Fruit fly (Drosophila melanogaster) whole organism, embryonic: Measurements from ENCODE around the gene barr.

Experiments
- Atf6 ChIP-seq: fragments of 200-800 bp; sonication (Bioruptor generic); IDR thresholded peaks from 2 replicates; pipeline ENCODE4 v1.3.6; 2022; ENCODE audit warnings: missing biosample characterization, missing genetic modification characterization
- Bgb ChIP-seq: fragments of 200-800 bp; sonication (Bioruptor generic); IDR thresholded peaks from 2 replicates; pipeline ENCODE4 v1.3.6; 2022; ENCODE audit warnings: missing biosample characterization, missing genetic modification characterization; ENCODE audit not compliant: partially characterized antibody
- CG10462 ChIP-seq: fragments of 200-800 bp; sonication (Bioruptor generic); optimal IDR thresholded peaks from 2 replicates; lab custom pipeline; 2016; ENCODE audit warnings: missing biosample characterization, missing genetic modification characterization
- CG11085 ChIP-seq: fragments of 200-800 bp; sonication (Bioruptor generic); IDR thresholded peaks from 2 replicates; pipeline ENCODE4 v1.3.6; 2022; ENCODE audit warnings: missing biosample characterization, missing genetic modification characterization
- CG11560 ChIP-seq: fragments of 200-800 bp; sonication (Bioruptor generic); IDR thresholded peaks from 3 replicates; pipeline ENCODE4 v1.3.6; 2022; ENCODE audit warnings: missing biosample characterization, missing genetic modification characterization
- CG12104 ChIP-seq: fragments of 200-800 bp; sonication (Bioruptor generic); optimal IDR thresholded peaks from 3 replicates; lab custom pipeline; 2016; ENCODE audit warnings: missing biosample characterization, missing genetic modification characterization
- CG12391 ChIP-seq: fragments of 200-800 bp; sonication (Bioruptor generic); optimal IDR thresholded peaks from 3 replicates; lab custom pipeline; 2018; ENCODE audit warnings: missing biosample characterization, mild to moderate bottlenecking, missing genetic modification characterization, moderate library complexity
- CG13624 ChIP-seq: fragments of 200-800 bp; sonication (Bioruptor generic); optimal IDR thresholded peaks from 2 replicates; lab custom pipeline; 2016; ENCODE audit warnings: missing biosample characterization, missing genetic modification characterization
- CG15479 ChIP-seq: fragments of 200-800 bp; sonication (Bioruptor generic); optimal IDR thresholded peaks from 3 replicates; lab custom pipeline; 2019; ENCODE audit warnings: missing biosample characterization, mild to moderate bottlenecking, missing genetic modification characterization, moderate library complexity
- CG17361 ChIP-seq: fragments of 200-800 bp; sonication (Bioruptor generic); IDR thresholded peaks from 3 replicates; pipeline ENCODE4 v1.3.6; 2022; ENCODE audit warnings: missing biosample characterization, missing genetic modification characterization
- CG17385 ChIP-seq: fragments of 200-800 bp; sonication (Bioruptor generic); optimal IDR thresholded peaks from 3 replicates; lab custom pipeline; 2018; ENCODE audit warnings: missing biosample characterization, mild to moderate bottlenecking, missing genetic modification characterization
- CG1832 ChIP-seq: fragments of 200-800 bp; sonication (Bioruptor generic); optimal IDR thresholded peaks from 2 replicates; lab custom pipeline; 2017; ENCODE audit warnings: missing biosample characterization, mild to moderate bottlenecking, missing genetic modification characterization, inconsistent platforms
- CG2199 ChIP-seq: fragments of 200-800 bp; sonication (Bioruptor generic); IDR thresholded peaks from 3 replicates; pipeline ENCODE4 v1.3.6; 2022; ENCODE audit warnings: missing biosample characterization, missing genetic modification characterization
- CG6175 ChIP-seq: fragments of 200-800 bp; sonication (Bioruptor generic); IDR thresholded peaks from 3 replicates; pipeline ENCODE4 v1.3.6; 2022; ENCODE audit warnings: missing biosample characterization, missing genetic modification characterization
- CG6765 ChIP-seq: fragments of 200-800 bp; sonication (Bioruptor generic); optimal IDR thresholded peaks from 3 replicates; lab custom pipeline; 2017; ENCODE audit warnings: missing biosample characterization, mild to moderate bottlenecking, missing genetic modification characterization
- CG6813 ChIP-seq: fragments of 200-800 bp; sonication (Bioruptor generic); optimal IDR thresholded peaks from 2 replicates; lab custom pipeline; 2017; ENCODE audit warnings: missing biosample characterization, missing genetic modification characterization, mild to moderate bottlenecking, moderate library complexity, missing genetic modification reagents
- CG7928 ChIP-seq: fragments of 200-800 bp; sonication (Bioruptor generic); optimal IDR thresholded peaks from 2 replicates; lab custom pipeline; 2017; ENCODE audit warnings: missing biosample characterization, mild to moderate bottlenecking, missing genetic modification characterization
- CG8924 ChIP-seq: fragments of 200-800 bp; optimal IDR thresholded peaks from 3 replicates; lab custom pipeline; 2019; ENCODE audit warnings: missing biosample characterization, mild to moderate bottlenecking, missing genetic modification characterization, moderate library complexity
- CG9797 ChIP-seq: fragments of 200-800 bp; sonication (Bioruptor generic); optimal IDR thresholded peaks from 3 replicates; lab custom pipeline; 2018; ENCODE audit warnings: missing biosample characterization, mild to moderate bottlenecking, missing genetic modification characterization
- CHES-1-like ChIP-seq: fragments of 200-800 bp; sonication (Bioruptor generic); optimal IDR thresholded peaks from 2 replicates; lab custom pipeline; 2016; ENCODE audit warnings: missing biosample characterization, missing genetic modification characterization
- Chrac-16 ChIP-seq: fragments of 200-800 bp; sonication (Bioruptor generic); optimal IDR thresholded peaks from 3 replicates; lab custom pipeline; 2016; ENCODE audit warnings: missing biosample characterization, missing genetic modification characterization
- Dbx ChIP-seq: fragments of 200-800 bp; sonication (Bioruptor generic); IDR thresholded peaks from 3 replicates; pipeline ENCODE4 v1.3.6; 2022; ENCODE audit warnings: missing biosample characterization, missing genetic modification characterization
- Dll ChIP-seq: fragments of 200-800 bp; sonication (Bioruptor generic); IDR thresholded peaks from 4 replicates; pipeline ENCODE4 v1.3.6; 2022; ENCODE audit warnings: missing biosample characterization, missing genetic modification characterization; ENCODE audit not compliant: partially characterized antibody
- Gug ChIP-seq: fragments of 200-800 bp; sonication (Bioruptor generic); IDR thresholded peaks from 4 replicates; pipeline ENCODE4 v1.3.6; 2022; ENCODE audit warnings: missing biosample characterization, missing genetic modification characterization
- Hr3 ChIP-seq: fragments of 200-800 bp; sonication (Bioruptor generic); optimal IDR thresholded peaks from 3 replicates; lab custom pipeline; 2016; ENCODE audit warnings: missing biosample characterization, missing genetic modification characterization
- Kr ChIP-seq: fragments of 200-800 bp; sonication (Bioruptor generic); optimal IDR thresholded peaks from 2 replicates; lab custom pipeline; 2017; ENCODE audit warnings: missing biosample characterization, mild to moderate bottlenecking, missing genetic modification characterization
- NC2α ChIP-seq: fragments of 200-800 bp; sonication (Bioruptor generic); optimal IDR thresholded peaks from 2 replicates; lab custom pipeline; 2016; ENCODE audit warnings: missing biosample characterization, missing genetic modification characterization
- Nf-YA ChIP-seq: fragments of 200-800 bp; sonication (Bioruptor generic); IDR thresholded peaks from 2 replicates; pipeline ENCODE4 v1.3.6; 2022; ENCODE audit warnings: missing biosample characterization, missing genetic modification characterization
- Ravus ChIP-seq: fragments of 200-800 bp; sonication (Bioruptor generic); IDR thresholded peaks from 2 replicates; pipeline ENCODE4 v1.3.6; 2022; ENCODE audit warnings: missing biosample characterization, missing genetic modification characterization
- Sox102F ChIP-seq: fragments of 200-800 bp; sonication (Bioruptor generic); optimal IDR thresholded peaks from 2 replicates; lab custom pipeline; 2018; ENCODE audit warnings: missing biosample characterization, mild to moderate bottlenecking, missing genetic modification characterization, moderate library complexity
- Taf1 ChIP-seq: fragments of 200-800 bp; sonication (Bioruptor generic); IDR thresholded peaks from 2 replicates; pipeline ENCODE4 v1.3.6; 2022; ENCODE audit warnings: missing biosample characterization, missing genetic modification characterization
- Usf ChIP-seq: fragments of 200-800 bp; sonication (Bioruptor generic); optimal IDR thresholded peaks from 2 replicates; lab custom pipeline; 2017; ENCODE audit warnings: missing genotype, missing biosample characterization, missing genetic modification characterization
- ap ChIP-seq: fragments of 200-800 bp; sonication (Bioruptor generic); IDR thresholded peaks from 2 replicates; pipeline ENCODE4 v1.3.6; 2022; ENCODE audit warnings: missing biosample characterization, missing genetic modification characterization
- disco-r ChIP-seq: fragments of 200-800 bp; sonication (Bioruptor generic); optimal IDR thresholded peaks from 2 replicates; lab custom pipeline; 2016; ENCODE audit warnings: missing biosample characterization, missing genetic modification characterization
- dysf ChIP-seq: fragments of 200-800 bp; sonication (Bioruptor generic); IDR thresholded peaks from 3 replicates; pipeline ENCODE4 v1.3.6; 2022; ENCODE audit warnings: missing biosample characterization, missing genetic modification characterization
- esg ChIP-seq: fragments of 200-800 bp; sonication (Bioruptor generic); conservative IDR thresholded peaks from 2 replicates; pipeline ENCODE4 v1.3.6; 2022; ENCODE audit warnings: missing biosample characterization, missing genetic modification characterization
- fd64A ChIP-seq: fragments of 200-800 bp; sonication (Bioruptor generic); optimal IDR thresholded peaks from 3 replicates; lab custom pipeline; 2018; ENCODE audit warnings: missing biosample characterization, mild to moderate bottlenecking, missing genetic modification characterization
- gro ChIP-seq: fragments of 200-800 bp; sonication (Bioruptor generic); optimal IDR thresholded peaks from 2 replicates; lab custom pipeline; 2016; ENCODE audit warnings: missing biosample characterization, missing genetic modification characterization
- her ChIP-seq: fragments of 200-800 bp; sonication (Bioruptor generic); optimal IDR thresholded peaks from 2 replicates; lab custom pipeline; 2016; ENCODE audit warnings: missing biosample characterization, missing genetic modification characterization
- inv ChIP-seq: fragments of 200-800 bp; sonication (Bioruptor generic); IDR thresholded peaks from 2 replicates; pipeline ENCODE4 v1.3.6; 2022; ENCODE audit warnings: missing biosample characterization, missing genetic modification characterization; ENCODE audit not compliant: partially characterized antibody
- ken ChIP-seq: fragments of 200-800 bp; sonication (Bioruptor generic); IDR thresholded peaks from 3 replicates; pipeline ENCODE4 v1.3.6; 2022; ENCODE audit warnings: missing biosample characterization, missing genetic modification characterization
- klu ChIP-seq: fragments of 200-800 bp; sonication (Bioruptor generic); IDR thresholded peaks from 2 replicates; pipeline ENCODE4 v1.3.6; 2022; ENCODE audit warnings: missing biosample characterization, missing genetic modification characterization
- mld ChIP-seq: fragments of 200-800 bp; sonication (Bioruptor generic); IDR thresholded peaks from 3 replicates; pipeline ENCODE4 v1.3.6; 2022; ENCODE audit warnings: missing biosample characterization, missing genetic modification characterization; ENCODE audit not compliant: partially characterized antibody
- org-1 ChIP-seq: fragments of 200-800 bp; sonication (Bioruptor generic); optimal IDR thresholded peaks from 2 replicates; lab custom pipeline; 2017; ENCODE audit warnings: missing biosample characterization, missing genetic modification characterization
- otp ChIP-seq: fragments of 200-800 bp; sonication (Bioruptor generic); IDR thresholded peaks from 3 replicates; pipeline ENCODE4, ENCODE4 v1.3.6; 2022; ENCODE audit warnings: missing biosample characterization, missing genetic modification characterization
- p53 ChIP-seq: fragments of 200-800 bp; sonication (Bioruptor generic); optimal IDR thresholded peaks from 2 replicates; lab custom pipeline; 2016; ENCODE audit warnings: missing biosample characterization, missing genetic modification characterization
- pros ChIP-seq: fragments of 200-800 bp; sonication (Bioruptor generic); optimal IDR thresholded peaks from 3 replicates; lab custom pipeline; 2019; ENCODE audit warnings: missing biosample characterization, mild to moderate bottlenecking, missing genetic modification characterization, moderate library complexity
- sim ChIP-seq: fragments of 200-800 bp; sonication (Bioruptor generic); IDR thresholded peaks from 2 replicates; pipeline ENCODE4 v1.3.6; 2022; ENCODE audit warnings: missing biosample characterization, missing genetic modification characterization
- slou ChIP-seq: fragments of 200-800 bp; sonication (Bioruptor generic); optimal IDR thresholded peaks from 3 replicates; lab custom pipeline; 2016; ENCODE audit warnings: missing biosample characterization, missing genetic modification characterization
- ssp ChIP-seq: fragments of 200-800 bp; sonication (Bioruptor generic); IDR thresholded peaks from 2 replicates; pipeline ENCODE4 v1.3.6; 2022; ENCODE audit warnings: missing biosample characterization, missing genetic modification characterization
- vvl ChIP-seq: fragments of 200-800 bp; sonication (Bioruptor generic); IDR thresholded peaks from 2 replicates; pipeline ENCODE4 v1.3.6; 2022; ENCODE audit warnings: missing biosample characterization, missing genetic modification characterization
- zen ChIP-seq: fragments of 200-800 bp; sonication (Bioruptor generic); optimal IDR thresholded peaks from 3 replicates; lab custom pipeline; 2018; ENCODE audit warnings: missing biosample characterization, mild to moderate bottlenecking, missing genetic modification characterization, moderate library complexity

The barr gene

dm6 chr2L:20027382-20027919 is 33.7 kb downstream of the barr start, which contains the start of gene sNPF (continued):
- no peak for TF ChIP-seq CG8924 (tag; lab: Kevin White, UChicago)
- TF ChIP-seq p53 (GFP tag; lab: Kevin White, UChicago) = no peak
- TF ChIP-seq esg = no peak
- peak; percentile 78 for TF ChIP-seq gro (GFP tag; lab: Kevin White, UChicago)
- no peak for TF ChIP-seq CG10462 (GFP tag; lab: Kevin White, UChicago)
- TF ChIP-seq pros = no peak
- no peak for TF ChIP-seq CG6813 (GFP tag; lab: Kevin White, UChicago)
- no peak for TF ChIP-seq vvl (GFP tag; lab: Robert Waterston, UW)
- no peak for TF ChIP-seq Bgb (GFP tag; lab: Robert Waterston, UW)
- no peak for TF ChIP-seq Gug (GFP tag; lab: Robert Waterston, UW)
- no peak for TF ChIP-seq ap (GFP tag; lab: Robert Waterston, UW)
- peak; percentile 25 for TF ChIP-seq slou
- TF ChIP-seq CG6765 (GFP tag; lab: Kevin White, UChicago) = peak; percentile 44
- TF ChIP-seq otp (GFP tag; lab: Robert Waterston, UW) = no peak
- peak; percentile 29 for TF ChIP-seq Chrac-16 (GFP tag; lab: Kevin White, UChicago)
- no peak for TF ChIP-seq CG12391 (tag; lab: Kevin White, UChicago)
- TF ChIP-seq fd64A = no peak
- no peak for TF ChIP-seq Atf6 (GFP tag; lab: Robert Waterston, UW)
- TF ChIP-seq CG15479 = no peak
- no peak for TF ChIP-seq CG1832
- TF ChIP-seq CG11085 = no peak
- 0 out of 3 replicates have a peak, but pooled peaks have one; percentile 36 for TF ChIP-seq CG11560 (tag; lab: Robert Waterston, UW)
- TF ChIP-seq CHES-1-like = peak; percentile 71
- TF ChIP-seq Ravus = no peak
- no peak for TF ChIP-seq Dll (GFP tag; lab: Robert Waterston, UW)
- TF ChIP-seq CG2199 (GFP tag; lab: Robert Waterston, UW) = no peak
- no peak for TF ChIP-seq sim (GFP tag; lab: Robert Waterston, UW)
- TF ChIP-seq Nf-YA (GFP tag; lab: Robert Waterston, UW) = no peak
- no peak for TF ChIP-seq CG7928 (GFP tag; lab: Kevin White, UChicago)
- peak; percentile 40 for TF ChIP-seq CG12104
- TF ChIP-seq mld (GFP tag; lab: Robert Waterston, UW) = no peak
- no peak for TF ChIP-seq inv
- peak; percentile 48; the same call in 1 of the 2 replicates for TF ChIP-seq klu (GFP tag; lab: Robert Waterston, UW)
- TF ChIP-seq her (GFP tag; lab: Kevin White, UChicago) = peak; percentile 44
- TF ChIP-seq dysf (GFP tag; lab: Robert Waterston, UW) = peak; percentile 69
- TF ChIP-seq Sox102F (GFP tag; lab: Kevin White, UChicago) = peak; percentile 20
- no peak for TF ChIP-seq Kr (GFP tag; lab: Kevin White, UChicago)
- TF ChIP-seq zen (tag; lab: Kevin White, UChicago) = no peak
- no peak for TF ChIP-seq ssp (GFP tag; lab: Robert Waterston, UW)
- TF ChIP-seq disco-r (GFP tag; lab: Kevin White, UChicago) = peak; percentile 8
- TF ChIP-seq ken (GFP tag; lab: Robert Waterston, UW) = no peak
- peak; percentile 71 for TF ChIP-seq org-1 (GFP tag; lab: Kevin White, UChicago)
- peak; percentile 16 for TF ChIP-seq Usf
- TF ChIP-seq CG17361 (GFP tag; lab: Robert Waterston, UW) = no peak
- TF ChIP-seq Hr3 (GFP tag; lab: Kevin White, UChicago) = peak; percentile 37
- no peak for TF ChIP-seq Dbx (GFP tag; lab: Robert Waterston, UW)
- no peak for TF ChIP-seq CG9797
- no peak for TF ChIP-seq CG6175
- peak; percentile 74 for TF ChIP-seq CG13624 (GFP tag; lab: Kevin White, UChicago)
- TF ChIP-seq NC2α = no peak
- TF ChIP-seq CG17385 (GFP tag; lab: Kevin White, UChicago) = peak; percentile 62
- no peak for TF ChIP-seq Taf1 (GFP tag; lab: Robert Waterston, UW)
